Worm (Caenorhabditis elegans): Measurements from ENCODE around the gene rfth-1.
A peak's percentile ranks its signal among the peaks of the same experiment; 100 is the strongest.

rfth-1 gene

ce11 chrIV:4526724-4527123 is 15.6 kb upstream of the rfth-1 start:
- peak in 1 of 2 experiments; percentile 29 for TF ChIP-seq unc-62 (GFP tag; optimal IDR thresholded peaks at IDR 0.05 in 1 of 2)
- TF ChIP-seq unc-62 (tag; optimal IDR thresholded peaks at IDR 0.05), result no peak
- no peak for TF ChIP-seq ceh-20 (GFP tag; IDR thresholded peaks at IDR 0.05)

DNA sequence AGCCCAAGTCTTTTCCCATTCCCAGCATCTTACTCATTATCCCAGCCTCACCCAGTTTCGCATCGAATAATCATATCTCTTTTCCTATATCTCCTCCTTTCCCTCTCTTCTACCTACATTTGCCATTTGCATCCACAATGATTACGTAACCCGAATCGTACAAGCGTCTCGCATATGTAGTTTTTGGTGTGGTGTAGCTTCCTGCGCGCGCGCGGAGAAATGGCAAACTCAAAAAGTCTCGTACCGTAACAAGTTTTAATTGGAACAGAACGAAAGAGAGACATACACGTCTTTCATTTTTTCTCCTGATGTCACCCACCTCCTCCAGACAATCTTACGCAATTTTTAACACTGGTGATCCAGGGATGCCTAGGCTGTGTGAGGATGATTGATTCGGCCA is 14.9 kb upstream of the rfth-1 start:
- TF ChIP-seq mxl-3 (GFP tag; optimal IDR thresholded peaks at IDR 0.05), result peak; percentile 36
- peak; percentile 31 for TF ChIP-seq hlh-11 (tag; optimal IDR thresholded peaks at IDR 0.05)
- no peak for TF ChIP-seq php-3 (GFP tag; IDR thresholded peaks at IDR 0.05)
- peak; percentile 31 for TF ChIP-seq nhr-28 (tag; optimal IDR thresholded peaks at IDR 0.05)

ce11 chrIV:4524943-4525342 is 13.8 kb upstream of the rfth-1 start, which contains the start of gene ZK180.6:
Gene ZK180.6 (minus strand): TSS chrIV:4525043.
- TF ChIP-seq lin-1 (GFP tag; IDR thresholded peaks at IDR 0.05), result no peak
- no peak for TF ChIP-seq ZK546.5 (tag; optimal IDR thresholded peaks at IDR 0.05)
- TF ChIP-seq aly-2 (tag; optimal IDR thresholded peaks at IDR 0.05), result no peak
- TF ChIP-seq lin-29 (GFP tag; IDR thresholded peaks at IDR 0.05), result no peak
- TF ChIP-seq lim-7 (GFP tag; IDR thresholded peaks at IDR 0.05), result no peak
- TF ChIP-seq vab-7 (GFP tag; IDR thresholded peaks at IDR 0.05), result no peak
- TF ChIP-seq set-16 (GFP tag; IDR thresholded peaks at IDR 0.05), result peak; percentile 13; the same call in 1 of the 2 replicates
- peak; percentile 29 for TF ChIP-seq hlh-11 (tag; optimal IDR thresholded peaks at IDR 0.05)
- TF ChIP-seq zfp-2 (tag; optimal IDR thresholded peaks at IDR 0.05), result no peak
- no peak for TF ChIP-seq saeg-2 (GFP tag; IDR thresholded peaks at IDR 0.05)
- no peak for TF ChIP-seq fos-1 (tag; optimal IDR thresholded peaks at IDR 0.05)
- TF ChIP-seq egl-43 (GFP tag; IDR thresholded peaks at IDR 0.05), result no peak
- no peak for TF ChIP-seq sdz-12 (GFP tag; optimal IDR thresholded peaks at IDR 0.05)
- TF ChIP-seq F49E8.2 (tag; optimal IDR thresholded peaks at IDR 0.05; ENCODE audit: borderline replicate concordance), result no peak
- no peak for TF ChIP-seq pha-4 (GFP tag; IDR thresholded peaks at IDR 0.05)
- TF ChIP-seq pha-4 (tag; optimal IDR thresholded peaks at IDR 0.05), result no peak
- TF ChIP-seq unc-130 (GFP tag; optimal IDR thresholded peaks at IDR 0.05), result no peak
- TF ChIP-seq daf-16 (GFP tag; optimal IDR thresholded peaks at IDR 0.05), result no peak
- TF ChIP-seq daf-16 (tag; optimal IDR thresholded peaks at IDR 0.05), result no peak
- no peak for TF ChIP-seq snpc-1.2 (GFP tag; IDR thresholded peaks at IDR 0.05)
- TF ChIP-seq dmd-6 (GFP tag; IDR thresholded peaks at IDR 0.05), result no peak
- TF ChIP-seq nhr-6 (tag; optimal IDR thresholded peaks at IDR 0.05), result no peak
- TF ChIP-seq lsy-2 (tag; optimal IDR thresholded peaks at IDR 0.05), result no peak
- TF ChIP-seq snpc-4 (tag; optimal IDR thresholded peaks at IDR 0.05), result no peak
- TF ChIP-seq daf-19 (GFP tag; conservative IDR thresholded peaks at IDR 0.05), result no peak
- TF ChIP-seq mxl-3 (GFP tag; optimal IDR thresholded peaks at IDR 0.05), result peak; percentile 20
- 0 out of 2 replicates have a peak, but pooled peaks have one; percentile 24 for TF ChIP-seq hmg-1.1 (GFP tag; IDR thresholded peaks at IDR 0.05)
- no peak for TF ChIP-seq zip-2 (tag; optimal IDR thresholded peaks at IDR 0.05)
- TF ChIP-seq egl-27 (tag; optimal IDR thresholded peaks at IDR 0.05), result no peak
- no peak for TF ChIP-seq pqm-1 (tag; optimal IDR thresholded peaks at IDR 0.05)

DNA sequence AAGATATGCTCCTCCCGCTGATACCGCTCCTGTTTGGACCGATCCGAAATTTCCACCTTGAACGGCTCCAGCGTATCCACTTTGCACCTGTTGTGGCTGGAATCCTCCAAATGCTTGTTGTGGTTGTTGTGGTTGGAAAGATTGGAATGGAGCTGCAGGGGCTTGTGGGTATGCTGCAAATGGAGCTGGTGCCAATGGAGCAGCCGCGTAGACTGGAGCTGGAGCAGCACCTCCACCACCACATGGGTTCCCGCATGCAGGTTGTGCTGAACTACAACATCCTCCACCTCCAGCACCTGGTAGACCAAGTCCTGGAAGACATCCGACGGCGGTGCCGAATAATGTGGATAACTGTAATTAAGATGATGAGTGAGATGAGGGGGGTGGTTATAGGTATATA is 12.4 kb upstream of the rfth-1 start:
- peak; percentile 47; the same call in 1 of the 2 replicates for TF ChIP-seq T26A8.4 (GFP tag; IDR thresholded peaks at IDR 0.05)
- 0 out of 2 replicates have a peak, but pooled peaks have one; percentile 11 for TF ChIP-seq egl-43 (GFP tag; IDR thresholded peaks at IDR 0.05)
- TF ChIP-seq ceh-44 (GFP tag; IDR thresholded peaks at IDR 0.05), result no peak
- no peak for TF ChIP-seq nhr-77 (tag; optimal IDR thresholded peaks at IDR 0.05)
- peak; percentile 68 for TF ChIP-seq set-16 (GFP tag; IDR thresholded peaks at IDR 0.05)
